Worm (Caenorhabditis elegans): Measurements from ENCODE around the gene tag-314.

ce11 chrV:10469845-10470244 lies 41.3 kb upstream of the tag-314 start:
- TF ChIP-seq tbx-2 (tag; optimal IDR thresholded peaks at IDR 0.05) (no peak), egl-5 (tag; optimal IDR thresholded peaks at IDR 0.05) (no peak)
